Worm (Caenorhabditis elegans): Measurements from ENCODE around the gene clhm-1.
A peak's percentile ranks its signal among the peaks of the same experiment; 100 is the strongest.

The clhm-1 gene

DNA sequence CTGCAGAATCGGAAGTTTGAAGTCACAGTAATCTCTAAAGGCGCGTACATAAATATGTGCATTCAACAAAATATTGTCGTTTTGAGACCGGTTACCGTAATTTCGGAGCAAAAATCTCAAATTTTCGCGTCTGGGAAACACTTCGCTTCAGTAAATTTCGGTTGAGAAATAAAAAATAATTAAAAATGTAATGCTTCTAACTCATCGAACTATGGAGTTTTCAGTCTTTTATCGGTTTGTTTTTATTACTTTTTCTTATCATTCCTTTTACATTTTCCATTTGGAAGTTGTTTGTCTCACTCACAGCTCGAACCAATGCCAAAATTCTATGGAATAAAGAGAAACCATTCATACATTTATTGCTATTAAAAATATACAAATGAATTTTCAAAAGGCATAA lies 17.4 kb upstream of the clhm-1 start (continued):
- TF ChIP-seq swsn-7 (tag; optimal IDR thresholded peaks at IDR 0.05) (peak; percentile 40), aha-1 (tag; optimal IDR thresholded peaks at IDR 0.05) (no peak), dsc-1 (tag; optimal IDR thresholded peaks at IDR 0.05) (no peak), pax-3 (tag; optimal IDR thresholded peaks at IDR 0.05) (peak; percentile 70), nhr-84 (tag; optimal IDR thresholded peaks at IDR 0.05) (no peak), unc-130 (tag; optimal IDR thresholded peaks at IDR 0.05) (no peak), fos-1 (tag; optimal IDR thresholded peaks at IDR 0.05) (no peak), ceh-8 (GFP tag; optimal IDR thresholded peaks at IDR 0.05) (no peak), unc-98 (GFP tag; IDR thresholded peaks at IDR 0.05) (no peak), vab-15 (tag; optimal IDR thresholded peaks at IDR 0.05) (no peak), ces-1 (GFP tag; optimal IDR thresholded peaks at IDR 0.05) (no peak), zag-1 (tag; optimal IDR thresholded peaks at IDR 0.05) (no peak), fkh-8 (tag; optimal IDR thresholded peaks at IDR 0.05) (no peak), C04F5.9 (tag; optimal IDR thresholded peaks at IDR 0.05) (peak; percentile 33), unc-62 (GFP tag; optimal IDR thresholded peaks at IDR 0.05) (no peak), lin-39 (tag; optimal IDR thresholded peaks at IDR 0.05) (peak; percentile 42), blmp-1 (tag; optimal IDR thresholded peaks at IDR 0.05) (no peak), lin-13 (GFP tag; optimal IDR thresholded peaks at IDR 0.05) (peak; percentile 18), aly-2 (tag; optimal IDR thresholded peaks at IDR 0.05) (peak; percentile 99), lin-15B (tag; optimal IDR thresholded peaks at IDR 0.05) (no peak), ceh-90 (tag; optimal IDR thresholded peaks at IDR 0.05) (no peak), nhr-237 (tag; optimal IDR thresholded peaks at IDR 0.05) (no peak), sox-4 (tag; optimal IDR thresholded peaks at IDR 0.05) (no peak), rnt-1 (tag; optimal IDR thresholded peaks at IDR 0.05) (peak; percentile 43), nhr-28 (tag; optimal IDR thresholded peaks at IDR 0.05) (no peak), ztf-4 (tag; optimal IDR thresholded peaks at IDR 0.05) (peak; percentile 55), nhr-47 (tag; optimal IDR thresholded peaks at IDR 0.05) (peak; percentile 58), pag-3 (tag; optimal IDR thresholded peaks at IDR 0.05; ENCODE audit: borderline replicate concordance, insufficient read depth) (no peak), efl-1 (optimal IDR thresholded peaks at IDR 0.05) (no peak), efl-1 (GFP tag; optimal IDR thresholded peaks at IDR 0.05 in 1 of 2) (peak in 1 of 2 experiments; percentile 93), nhr-11 (tag; optimal IDR thresholded peaks at IDR 0.05) (no peak), ceh-63 (GFP tag; optimal IDR thresholded peaks at IDR 0.05) (no peak), mep-1 (tag; optimal IDR thresholded peaks at IDR 0.05) (no peak), efl-3 (GFP tag; optimal IDR thresholded peaks at IDR 0.05) (no peak), nhr-71 (tag; optimal IDR thresholded peaks at IDR 0.05) (peak; percentile 84), hlh-17 (GFP tag; optimal IDR thresholded peaks at IDR 0.05; ENCODE audit: borderline replicate concordance) (no peak), nhr-77 (tag; optimal IDR thresholded peaks at IDR 0.05) (no peak), jun-1 (tag; optimal IDR thresholded peaks at IDR 0.05) (no peak), unc-30 (tag; optimal IDR thresholded peaks at IDR 0.05) (no peak), dpl-1 (GFP tag; optimal IDR thresholded peaks at IDR 0.05) (peak in 1 of 3 experiments; percentile 18), mdl-1 (tag; optimal IDR thresholded peaks at IDR 0.05) (no peak), C34B4.2 (tag; optimal IDR thresholded peaks at IDR 0.05) (no peak), mef-2 (tag; optimal IDR thresholded peaks at IDR 0.05) (no peak), elt-3 (tag; optimal IDR thresholded peaks at IDR 0.05) (no peak), hpl-2 (GFP tag; optimal IDR thresholded peaks at IDR 0.05) (no peak), mab-9 (GFP tag; IDR thresholded peaks at IDR 0.05) (0 out of 2 replicates have a peak, but pooled peaks have one; percentile 38), nhr-85 (tag) (peak; percentile 17), elt-2 (tag; optimal IDR thresholded peaks at IDR 0.05) (peak; percentile 17), ceh-82 (tag; optimal IDR thresholded peaks at IDR 0.05) (no peak), tlp-1 (tag; optimal IDR thresholded peaks at IDR 0.05) (no peak)
